Worm (Caenorhabditis elegans) whole organism, young adult: ENCODE data around the gene phf-15.

ENCODE experiments used
- F23B12.7 ChIP-seq: sonication (generic microtip); optimal IDR thresholded peaks from 2 replicates; lab custom pipeline; 2017; ENCODE audit warnings: missing genetic modification characterization, mild to moderate bottlenecking, missing compliant biosample characterization, antibody characterized with exemption, moderate library complexity; ENCODE audit not compliant: insufficient read depth
- Y56A3A.18 ChIP-seq: fragments of 200-800 bp; sonication (Bioruptor generic); IDR thresholded peaks from 2 replicates; pipeline ENCODE4 v1.3.6; 2022; ENCODE audit warnings: missing genetic modification reagents, missing genetic modification characterization, missing compliant biosample characterization
- akir-1 ChIP-seq: fragments of 200-800 bp; sonication (Bioruptor generic); optimal IDR thresholded peaks from 2 replicates; lab custom pipeline; 2018; ENCODE audit warnings: mild to moderate bottlenecking, missing genetic modification characterization, moderate library complexity, missing compliant biosample characterization
- ceh-40 ChIP-seq: fragments of 200-800 bp; sonication (Bioruptor generic); IDR thresholded peaks from 2 replicates; pipeline ENCODE4 v1.3.6; 2022; ENCODE audit warnings: missing genetic modification characterization, missing compliant biosample characterization
- pha-4 ChIP-seq: fragments of 150-350 bp; sonication (generic microtip); optimal IDR thresholded peaks from 2 replicates; lab custom pipeline; 2014; ENCODE audit warnings: missing biosample characterization, missing genetic modification reagents, missing genetic modification characterization

- TF ChIP-seq akir-1 (GFP tag; lab: Kevin White, UChicago) (no peak), F23B12.7 (no peak), Y56A3A.18 (no peak), pha-4 (tag; lab: Kevin White, UChicago) (no peak), ceh-40 (GFP tag; lab: Robert Waterston, UW) (no peak)
Measured at ce11 chrIII:3278610-3279009, 44.0 kb upstream of the phf-15 start, which contains the start of gene Y53G8AM.8.
